Fruit fly (Drosophila melanogaster) S2 (cell line): ENCODE results near the gene eIF3h.

Source experiments
- CG8478 ChIP-seq: fragments of >200 bp; optimal IDR thresholded peaks from 2 replicates; lab custom pipeline; 2018
- CTCF ChIP-seq, 2 experiments: fragments of >200 bp; optimal IDR thresholded peaks; 2 replicates each; lab custom pipeline; 2018

DNA sequence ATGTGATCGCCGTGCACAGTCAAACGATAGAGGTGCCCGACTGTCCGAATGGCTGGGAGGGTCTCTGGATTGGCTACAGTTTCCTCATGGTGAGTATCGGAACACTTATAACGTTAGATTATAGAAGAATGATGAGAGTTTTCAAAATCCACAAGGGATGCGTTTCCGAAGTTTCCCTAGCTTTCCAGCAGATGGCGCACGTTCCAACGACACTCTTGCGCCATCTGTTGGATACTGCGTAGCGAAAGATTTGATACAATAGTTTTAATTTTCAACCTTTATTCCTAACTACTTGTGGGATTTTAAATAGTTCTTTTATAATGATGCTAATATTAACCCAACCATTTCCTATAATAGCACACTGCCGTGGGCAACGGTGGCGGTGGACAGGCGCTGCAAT is 16.8 kb downstream of the eIF3h start:
- TF ChIP-seq CTCF (optimal IDR thresholded peaks at IDR 0.05; lab: Kevin White, UChicago) (peak; percentile 87 to 88), CG8478 (lab: Kevin White, UChicago) (no peak)
